Fruit fly (Drosophila melanogaster): ENCODE measurements around the gene CG31076.

CG31076 gene

DNA sequence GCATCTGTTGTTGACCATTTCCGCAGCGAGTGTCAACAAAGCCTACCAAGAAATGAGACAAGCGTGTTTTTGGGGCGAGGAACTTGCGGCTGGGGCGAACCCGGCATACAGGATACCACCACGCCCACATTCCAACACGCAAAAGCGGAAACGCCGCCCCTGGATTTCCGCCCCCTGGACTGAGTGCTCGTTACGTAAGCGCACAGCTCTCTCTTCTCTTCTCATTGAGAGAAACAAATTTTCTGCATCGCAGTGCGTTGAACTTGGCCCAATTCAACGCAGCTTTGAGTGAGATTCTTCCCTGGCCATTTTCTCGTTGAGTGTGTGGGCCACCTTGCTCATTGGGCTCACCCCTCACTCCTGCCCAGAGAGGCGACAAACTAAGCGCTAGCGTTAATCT lies 29.2 kb downstream of the CG31076 start:
- TF ChIP-seq dl (GFP tag; optimal IDR thresholded peaks at IDR 0.05; ENCODE audit: insufficient read depth in 1 of 2, partially characterized antibody in 2 of 2) = peak in 1 of 2 experiments; percentile 5
- TF ChIP-seq CrebA (GFP tag; optimal IDR thresholded peaks at IDR 0.05; ENCODE audit: borderline replicate concordance) = no peak
- TF ChIP-seq Dfd (GFP tag; optimal IDR thresholded peaks at IDR 0.05) = no peak
- no peak for TF ChIP-seq tai (GFP tag; optimal IDR thresholded peaks at IDR 0.05)
- no peak for TF ChIP-seq dsf (GFP tag; optimal IDR thresholded peaks at IDR 0.05; ENCODE audit: borderline replicate concordance)
- TF ChIP-seq woc (GFP tag; optimal IDR thresholded peaks at IDR 0.05) = no peak

DNA sequence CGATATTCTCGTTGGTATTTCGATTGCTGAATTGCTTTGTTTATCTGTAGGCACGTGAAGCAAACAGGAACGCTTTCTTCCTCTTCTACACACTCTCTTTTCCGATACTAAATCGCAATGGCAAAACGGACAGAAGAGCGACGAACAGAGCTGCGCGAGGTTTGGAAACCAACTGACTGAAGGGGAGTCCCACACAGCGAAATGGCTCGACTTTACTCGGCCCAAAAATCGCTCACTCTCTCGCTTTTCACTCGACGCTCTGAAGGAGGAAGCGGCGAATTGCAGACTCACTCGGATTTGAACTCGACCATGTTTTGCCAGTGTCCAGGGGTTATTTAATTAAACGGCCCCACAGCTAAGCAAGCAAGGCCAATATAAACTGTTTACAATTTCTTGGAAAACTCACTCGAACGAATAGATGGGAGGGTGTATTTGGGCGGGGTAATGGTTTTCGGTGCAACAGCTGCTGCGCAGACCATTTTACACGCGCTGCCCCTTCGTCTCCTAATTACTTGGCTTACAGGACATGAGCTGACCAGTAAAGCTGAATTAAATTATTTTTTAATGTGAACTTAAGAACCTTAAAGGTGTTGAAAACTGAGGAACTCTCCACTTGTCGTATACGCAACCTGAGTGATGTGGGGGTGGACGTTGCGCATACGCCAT lies 31.2 kb downstream of the CG31076 start, which contains the start of gene CG6330:
Gene CG6330 (minus strand): TSS at position 178 of the 666 bp plus-strand sequence.
- no peak for TF ChIP-seq OdsH (GFP tag; optimal IDR thresholded peaks at IDR 0.05)
- no peak for TF ChIP-seq psq (GFP tag; optimal IDR thresholded peaks at IDR 0.05)
- TF ChIP-seq Dif (GFP tag; optimal IDR thresholded peaks at IDR 0.05; ENCODE audit: partially characterized antibody) = no peak
- TF ChIP-seq Rel (GFP tag; optimal IDR thresholded peaks at IDR 0.05) = no peak
- peak; percentile 64 for TF ChIP-seq Rel (tag; optimal IDR thresholded peaks at IDR 0.05)

DNA sequence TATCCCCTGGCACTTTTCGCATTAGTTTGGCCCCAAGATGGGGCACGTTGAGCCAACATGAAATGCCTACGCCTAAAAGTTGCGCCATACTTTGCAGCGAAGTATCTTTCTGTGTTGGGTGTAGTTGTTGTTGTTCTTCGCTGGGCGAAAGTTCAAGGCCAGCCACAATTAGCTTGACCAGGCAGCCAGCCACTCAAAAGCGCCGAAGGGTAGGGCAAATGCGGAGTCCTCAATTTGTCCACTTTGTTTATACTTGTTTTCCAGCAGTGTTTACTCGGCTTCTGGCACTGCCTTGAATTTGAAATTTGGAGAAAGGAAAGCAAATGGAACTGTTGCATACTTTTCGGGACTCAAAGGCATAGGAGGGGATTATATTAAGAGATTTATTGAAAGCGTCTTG lies 32.5 kb downstream of the CG31076 start:
- peak; percentile 15 for TF ChIP-seq N (GFP tag; optimal IDR thresholded peaks at IDR 0.05)
- no peak for TF ChIP-seq psq (GFP tag; optimal IDR thresholded peaks at IDR 0.05)
- peak; percentile 3 for TF ChIP-seq Myc (optimal IDR thresholded peaks at IDR 0.05)

DNA sequence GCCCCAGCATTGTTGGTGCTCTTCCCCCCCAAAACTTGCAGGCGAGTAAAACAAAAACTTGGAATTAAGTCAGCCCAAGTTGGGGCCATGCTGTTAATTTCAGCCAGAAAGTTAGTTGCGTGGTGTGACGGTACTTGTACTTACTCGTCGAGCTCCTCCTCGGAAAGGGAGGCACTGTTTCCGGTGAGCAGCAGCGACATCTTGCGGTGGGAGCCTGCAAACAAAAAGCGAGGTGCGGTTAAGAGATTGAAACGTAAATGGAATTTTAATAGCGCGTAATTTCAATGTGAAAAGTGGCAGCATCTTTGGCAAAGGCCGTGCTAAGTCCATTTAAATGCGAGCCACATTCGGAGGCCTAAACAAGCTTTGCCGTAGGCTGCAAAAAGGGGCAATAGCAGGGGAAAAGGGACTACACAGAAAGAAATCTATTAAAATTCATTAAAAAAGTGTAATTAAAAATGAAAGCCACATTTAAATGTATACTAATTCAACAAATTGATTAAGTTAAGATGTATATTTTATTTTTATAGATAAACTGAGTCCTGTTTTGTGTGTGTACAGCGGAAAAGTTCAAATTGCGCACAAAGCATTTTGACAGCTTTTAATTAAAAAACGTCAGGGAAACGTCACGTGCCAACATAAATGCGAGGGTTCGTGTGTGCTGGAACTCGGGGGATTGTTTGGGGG lies 33.1 kb downstream of the CG31076 start:
- TF ChIP-seq foxo (GFP tag; optimal IDR thresholded peaks at IDR 0.05) = no peak
- no peak for TF ChIP-seq Sp1 (GFP tag; optimal IDR thresholded peaks at IDR 0.05)
- TF ChIP-seq dmrt93B (GFP tag; optimal IDR thresholded peaks at IDR 0.05) = no peak
- TF ChIP-seq Hr78 (GFP tag; optimal IDR thresholded peaks at IDR 0.05) = no peak
- no peak for TF ChIP-seq OdsH (GFP tag; optimal IDR thresholded peaks at IDR 0.05)
- no peak for TF ChIP-seq br (GFP tag; optimal IDR thresholded peaks at IDR 0.05)

DNA sequence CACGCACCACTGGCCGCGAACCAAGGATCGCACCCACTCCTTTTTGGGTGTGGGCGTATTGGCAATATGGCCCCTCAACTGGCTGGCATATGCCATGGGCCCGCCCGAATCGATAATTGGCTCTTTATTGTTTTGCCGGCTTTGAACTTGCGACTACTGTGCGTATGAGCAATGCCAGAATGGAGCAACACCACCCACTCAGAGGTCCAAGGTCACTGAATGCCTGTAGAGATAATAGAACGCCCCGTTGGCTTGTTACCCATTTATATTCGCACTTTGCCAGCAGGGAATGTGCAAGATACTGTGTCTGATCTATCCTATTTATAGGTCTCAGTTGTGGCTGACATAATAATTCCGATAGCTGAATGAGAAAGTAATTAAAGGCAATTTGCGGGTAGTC lies 34.1 kb downstream of the CG31076 start:
- TF ChIP-seq HLH106 (tag; optimal IDR thresholded peaks at IDR 0.05) = no peak
- no peak for TF ChIP-seq Sp1 (GFP tag; optimal IDR thresholded peaks at IDR 0.05)
- no peak for TF ChIP-seq CrebA (GFP tag; optimal IDR thresholded peaks at IDR 0.05; ENCODE audit: borderline replicate concordance)
- no peak for TF ChIP-seq Vsx2 (GFP tag; optimal IDR thresholded peaks at IDR 0.05; ENCODE audit: partially characterized antibody)
- TF ChIP-seq sv (GFP tag; optimal IDR thresholded peaks at IDR 0.05) = no peak
- TF ChIP-seq Rel (GFP tag; optimal IDR thresholded peaks at IDR 0.05) = no peak
- no peak for TF ChIP-seq Rel (tag; optimal IDR thresholded peaks at IDR 0.05)
- no peak for TF ChIP-seq sage (GFP tag; optimal IDR thresholded peaks at IDR 0.05)
- no peak for TF ChIP-seq dl (GFP tag; optimal IDR thresholded peaks at IDR 0.05; ENCODE audit: insufficient read depth in 1 of 2, partially characterized antibody in 2 of 2)

DNA sequence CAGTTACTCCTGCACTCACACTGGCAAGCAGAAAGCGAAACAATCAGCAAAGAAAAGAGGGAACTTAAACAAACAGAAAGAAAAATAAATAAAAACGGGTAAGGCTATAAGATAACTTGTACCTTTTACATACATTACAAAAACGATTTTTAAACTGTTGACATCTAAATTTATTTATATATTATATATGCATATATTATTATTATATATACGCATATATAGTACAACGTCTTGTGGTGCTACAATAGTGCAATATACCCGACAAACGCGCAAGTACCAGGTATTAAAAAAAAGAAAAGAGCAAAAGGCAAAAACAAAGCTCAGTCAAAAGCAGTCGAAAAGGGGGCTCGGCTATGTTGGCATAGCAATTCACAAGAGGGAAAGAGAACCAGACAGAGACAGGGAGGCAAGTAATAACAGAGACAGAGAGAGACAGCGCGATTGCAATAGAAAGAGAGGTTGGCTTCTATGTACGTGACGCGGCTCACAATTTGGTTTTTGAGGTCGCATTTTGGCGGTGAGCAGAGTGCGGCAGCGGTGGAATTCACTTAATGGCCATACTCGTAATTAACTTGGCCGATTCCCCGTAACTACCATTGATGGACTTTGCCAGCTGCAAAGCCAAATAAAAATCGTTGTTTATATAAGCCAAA lies 35.5 kb downstream of the CG31076 start:
- peak; percentile 84 for TF ChIP-seq Sp1 (GFP tag; optimal IDR thresholded peaks at IDR 0.05)
- TF ChIP-seq Dfd (GFP tag; optimal IDR thresholded peaks at IDR 0.05) = no peak
- peak; percentile 79 for TF ChIP-seq HLH106 (tag; optimal IDR thresholded peaks at IDR 0.05)
- peak; percentile 5 for TF ChIP-seq Vsx2 (GFP tag; optimal IDR thresholded peaks at IDR 0.05; ENCODE audit: partially characterized antibody)
- TF ChIP-seq CG32264 (GFP tag; optimal IDR thresholded peaks at IDR 0.05) = no peak
- peak in 1 of 2 experiments; percentile 81 for TF ChIP-seq foxo (GFP tag; optimal IDR thresholded peaks at IDR 0.05)
- TF ChIP-seq psq (GFP tag; optimal IDR thresholded peaks at IDR 0.05) = peak; percentile 100
- no peak for TF ChIP-seq N (GFP tag; optimal IDR thresholded peaks at IDR 0.05)
- peak; percentile 38 for TF ChIP-seq br (GFP tag; optimal IDR thresholded peaks at IDR 0.05)
- TF ChIP-seq dsf (GFP tag; optimal IDR thresholded peaks at IDR 0.05; ENCODE audit: borderline replicate concordance) = peak; percentile 24
- peak; percentile 18 for TF ChIP-seq tai (GFP tag; optimal IDR thresholded peaks at IDR 0.05)
- peak; percentile 73 for TF ChIP-seq woc (GFP tag; optimal IDR thresholded peaks at IDR 0.05)
- TF ChIP-seq dmrt93B (GFP tag; optimal IDR thresholded peaks at IDR 0.05) = peak; percentile 82
- TF ChIP-seq OdsH (GFP tag; optimal IDR thresholded peaks at IDR 0.05) = peak; percentile 89
- no peak for TF ChIP-seq Hr78 (GFP tag; optimal IDR thresholded peaks at IDR 0.05)
- TF ChIP-seq h (GFP tag; optimal IDR thresholded peaks at IDR 0.05) = peak; percentile 78
- peak; percentile 89 for TF ChIP-seq rgr (GFP tag; optimal IDR thresholded peaks at IDR 0.05)
- peak; percentile 51 for TF ChIP-seq ey (GFP tag; optimal IDR thresholded peaks at IDR 0.05)
- TF ChIP-seq Hnf4 (GFP tag; optimal IDR thresholded peaks at IDR 0.05) = peak; percentile 74
- no peak for TF ChIP-seq Dif (GFP tag; optimal IDR thresholded peaks at IDR 0.05; ENCODE audit: partially characterized antibody)
- TF ChIP-seq sv (GFP tag; optimal IDR thresholded peaks at IDR 0.05) = no peak
- TF ChIP-seq GATAd (GFP tag; optimal IDR thresholded peaks at IDR 0.05) = no peak
- peak; percentile 68 for TF ChIP-seq brk (GFP tag; optimal IDR thresholded peaks at IDR 0.05)
- peak; percentile 13 for TF ChIP-seq CG9705 (GFP tag; optimal IDR thresholded peaks at IDR 0.05)
- no peak for TF ChIP-seq pan (optimal IDR thresholded peaks at IDR 0.05)
- TF ChIP-seq sage (GFP tag; optimal IDR thresholded peaks at IDR 0.05) = peak; percentile 82
- TF ChIP-seq CrebA (GFP tag; optimal IDR thresholded peaks at IDR 0.05; ENCODE audit: borderline replicate concordance) = peak; percentile 35
- TF ChIP-seq Rel (GFP tag; optimal IDR thresholded peaks at IDR 0.05) = peak; percentile 92
- peak; percentile 20 for TF ChIP-seq Rel (tag; optimal IDR thresholded peaks at IDR 0.05)
- TF ChIP-seq fru (GFP tag; optimal IDR thresholded peaks at IDR 0.05) = peak; percentile 74

All from whole organism, wandering third instar larva.